Worm (Caenorhabditis elegans) whole organism, young adult: ENCODE data around the gene C14C10.1.

Source experiments
- B0035.1 ChIP-seq: sonication (generic microtip); optimal IDR thresholded peaks from 2 replicates; lab custom pipeline; 2016; ENCODE audit warnings: missing genetic modification characterization, mild to moderate bottlenecking, missing compliant biosample characterization, missing genotype, missing genetic modification reagents
- B0261.1 ChIP-seq: sonication (generic microtip); optimal IDR thresholded peaks from 2 replicates; lab custom pipeline; 2016; ENCODE audit warnings: mild to moderate bottlenecking, missing genetic modification characterization, moderate library complexity, missing compliant biosample characterization
- B0336.3 ChIP-seq: fragments of 200-800 bp; sonication (Bioruptor generic); IDR thresholded peaks from 2 replicates; pipeline ENCODE4 v1.3.6; 2022; ENCODE audit warnings: missing genetic modification characterization, missing compliant biosample characterization
- C06A6.2 ChIP-seq: fragments of 200-800 bp; sonication (Bioruptor generic); conservative IDR thresholded peaks from 2 replicates; pipeline ENCODE4 v1.3.6; 2022; ENCODE audit warnings: missing genetic modification characterization, missing compliant biosample characterization
- D2030.7 ChIP-seq: fragments of 200-800 bp; sonication (Bioruptor generic); IDR thresholded peaks from 2 replicates; pipeline ENCODE4 v1.3.6; 2022; ENCODE audit warnings: missing genetic modification reagents, missing genetic modification characterization, missing compliant biosample characterization
- F10E7.11 ChIP-seq: sonication (generic microtip); optimal IDR thresholded peaks from 2 replicates; lab custom pipeline; 2017; ENCODE audit warnings: mild to moderate bottlenecking, missing genetic modification characterization, moderate library complexity, missing compliant biosample characterization
- F22D6.2 ChIP-seq: sonication (generic microtip); optimal IDR thresholded peaks from 2 replicates; lab custom pipeline; 2016; ENCODE audit warnings: mild to moderate bottlenecking, missing genetic modification characterization, missing compliant biosample characterization
- F23B12.7 ChIP-seq: sonication (generic microtip); optimal IDR thresholded peaks from 2 replicates; lab custom pipeline; 2017; ENCODE audit warnings: missing genetic modification characterization, mild to moderate bottlenecking, missing compliant biosample characterization, antibody characterized with exemption, moderate library complexity; ENCODE audit not compliant: insufficient read depth
- F33H1.4 ChIP-seq: fragments of 200-800 bp; sonication (Bioruptor generic); IDR thresholded peaks from 2 replicates; pipeline ENCODE4 v1.3.6; 2022; ENCODE audit warnings: missing genetic modification reagents, missing genetic modification characterization, missing compliant biosample characterization
- F37B4.10 ChIP-seq: fragments of 200-800 bp; sonication (Bioruptor generic); IDR thresholded peaks from 2 replicates; pipeline ENCODE4 v1.3.6; 2022; ENCODE audit warnings: missing genetic modification characterization, missing compliant biosample characterization
- F39B2.1 ChIP-seq: fragments of 200-800 bp; sonication (Bioruptor generic); IDR thresholded peaks from 2 replicates; pipeline ENCODE4 v1.3.6; 2022; ENCODE audit warnings: missing genetic modification reagents, missing genetic modification characterization, missing compliant biosample characterization
- F57C9.4 ChIP-seq: sonication (generic microtip); optimal IDR thresholded peaks from 2 replicates; lab custom pipeline; 2017; ENCODE audit warnings: mild to moderate bottlenecking, missing genetic modification characterization, missing compliant biosample characterization
- K11D2.4 ChIP-seq: fragments of 200-800 bp; sonication (Bioruptor generic); IDR thresholded peaks from 2 replicates; pipeline ENCODE4 v1.3.6; 2022; ENCODE audit warnings: missing genetic modification reagents, missing genetic modification characterization, missing compliant biosample characterization
- T07F8.4 ChIP-seq: sonication (generic microtip); optimal IDR thresholded peaks from 2 replicates; lab custom pipeline; 2016; ENCODE audit warnings: mild to moderate bottlenecking, missing genetic modification characterization, moderate library complexity, missing compliant biosample characterization
- T26A5.8 ChIP-seq: sonication (generic microtip); optimal IDR thresholded peaks from 2 replicates; lab custom pipeline; 2016; ENCODE audit warnings: missing genetic modification characterization, missing compliant biosample characterization
- Y53F4B.3 ChIP-seq: fragments of 200-800 bp; sonication (Bioruptor generic); IDR thresholded peaks from 2 replicates; pipeline ENCODE4 v1.3.6; 2022; ENCODE audit warnings: missing genetic modification reagents, missing genetic modification characterization, missing compliant biosample characterization
- atf-7 ChIP-seq: sonication (generic microtip); optimal IDR thresholded peaks from 2 replicates; lab custom pipeline; 2017; ENCODE audit warnings: mild to moderate bottlenecking, missing genetic modification characterization, missing compliant biosample characterization
- attf-5 ChIP-seq: fragments of 200-800 bp; sonication (Bioruptor generic); optimal IDR thresholded peaks from 2 replicates; lab custom pipeline; 2018; ENCODE audit warnings: mild to moderate bottlenecking, missing genetic modification characterization, missing compliant biosample characterization
- cebp-1 ChIP-seq, 2 experiments: fragments of 200-800 bp in 1 of 2; sonication (Bioruptor generic) in 1 of 2; sonication (generic microtip) in 1 of 2; IDR thresholded peaks in 1 of 2; optimal IDR thresholded peaks in 1 of 2; 2 replicates each; pipeline versions ENCODE4 v1.3.6 to Lab custom; 2017 to 2022; ENCODE audit warnings: missing compliant biosample characterization in 2 of 2, missing genetic modification characterization in 2 of 2, mild to moderate bottlenecking in 1 of 2, missing genetic modification reagents in 1 of 2, moderate library complexity in 1 of 2
- cebp-2 ChIP-seq: fragments of 200-800 bp; sonication (Bioruptor generic); IDR thresholded peaks from 2 replicates; pipeline ENCODE4 v1.3.6; 2022; ENCODE audit warnings: missing genetic modification characterization, missing compliant biosample characterization
- ceh-58 ChIP-seq: fragments of 200-800 bp; sonication (Bioruptor generic); IDR thresholded peaks from 2 replicates; pipeline ENCODE4 v1.3.6; 2022; ENCODE audit warnings: missing genetic modification characterization, missing compliant biosample characterization
- chd-7 ChIP-seq: sonication (generic microtip); optimal IDR thresholded peaks from 2 replicates; lab custom pipeline; 2016; ENCODE audit warnings: mild to moderate bottlenecking, missing genetic modification characterization, moderate library complexity, missing compliant biosample characterization
- die-1 ChIP-seq: sonication (generic microtip); optimal IDR thresholded peaks from 2 replicates; lab custom pipeline; 2016; ENCODE audit warnings: missing genotype, mild to moderate bottlenecking, missing genetic modification characterization, missing compliant biosample characterization
- dpl-1 ChIP-seq: fragments of 150-350 bp; optimal IDR thresholded peaks from 2 replicates; lab custom pipeline; 2014; ENCODE audit warnings: missing biosample characterization, missing genetic modification reagents, missing genetic modification characterization
- egl-44 ChIP-seq: fragments of 200-800 bp; sonication (Bioruptor generic); IDR thresholded peaks from 2 replicates; pipeline ENCODE4 v1.3.6; 2022; ENCODE audit warnings: missing genetic modification reagents, missing genetic modification characterization, missing compliant biosample characterization
- ekl-4 ChIP-seq: fragments of 200-800 bp; sonication (Bioruptor generic); IDR thresholded peaks from 2 replicates; pipeline ENCODE4 v1.3.6; 2022; ENCODE audit warnings: missing genetic modification reagents, missing genetic modification characterization, missing compliant biosample characterization
- fkh-3 ChIP-seq: sonication (generic microtip); optimal IDR thresholded peaks from 2 replicates; lab custom pipeline; 2016; ENCODE audit warnings: mild to moderate bottlenecking, missing genetic modification characterization, missing compliant biosample characterization
- hmg-1.2 ChIP-seq: fragments of 200-800 bp; sonication (Bioruptor generic); IDR thresholded peaks from 2 replicates; pipeline ENCODE4 v1.3.6; 2022; ENCODE audit warnings: missing genetic modification reagents, missing genetic modification characterization, missing compliant biosample characterization
- hsf-1 ChIP-seq: fragments of 200-800 bp; sonication (Bioruptor generic); IDR thresholded peaks from 2 replicates; pipeline ENCODE4 v1.3.6; 2022; ENCODE audit warnings: missing genetic modification reagents, missing genetic modification characterization, missing compliant biosample characterization
- let-607 ChIP-seq, 2 experiments: fragments of 200-800 bp in 1 of 2; sonication (Bioruptor generic) in 1 of 2; sonication (generic microtip) in 1 of 2; optimal IDR thresholded peaks; 2 replicates each; lab custom pipeline; 2016 to 2018; ENCODE audit warnings: mild to moderate bottlenecking in 2 of 2, missing compliant biosample characterization in 2 of 2, missing genetic modification characterization in 2 of 2, moderate library complexity in 2 of 2, missing genotype in 1 of 2
- lin-35 ChIP-seq, 3 experiments: fragments of 150-350 bp in 2 of 3; sonication (generic microtip) in 1 of 3; optimal IDR thresholded peaks; 2 replicates each; lab custom pipeline; 2014 to 2018; ENCODE audit warnings: missing biosample characterization in 3 of 3, missing genetic modification characterization in 3 of 3, missing genetic modification reagents in 3 of 3
- lin-40 ChIP-seq: sonication (generic microtip); optimal IDR thresholded peaks from 2 replicates; lab custom pipeline; 2016; ENCODE audit warnings: missing genetic modification characterization, mild to moderate bottlenecking, missing compliant biosample characterization, missing genotype, missing genetic modification reagents
- lin-54 ChIP-seq: fragments of 200-800 bp; sonication (Bioruptor generic); optimal IDR thresholded peaks from 2 replicates; lab custom pipeline; 2018; ENCODE audit warnings: mild to moderate bottlenecking, missing genetic modification characterization, missing compliant biosample characterization
- madf-6 ChIP-seq: fragments of 200-800 bp; sonication (Bioruptor generic); IDR thresholded peaks from 2 replicates; pipeline ENCODE4 v1.3.6; 2022; ENCODE audit warnings: missing genetic modification reagents, missing genetic modification characterization, missing compliant biosample characterization
- mcd-1 ChIP-seq: fragments of 200-800 bp; sonication (Bioruptor generic); IDR thresholded peaks from 2 replicates; pipeline ENCODE4 v1.3.6; 2022; ENCODE audit warnings: missing genetic modification reagents, missing genetic modification characterization, missing compliant biosample characterization
- nhr-80 ChIP-seq: sonication (generic microtip); optimal IDR thresholded peaks from 2 replicates; lab custom pipeline; 2016; ENCODE audit warnings: missing genetic modification characterization, missing compliant biosample characterization
- pha-4 ChIP-seq: fragments of 150-350 bp; sonication (generic microtip); optimal IDR thresholded peaks from 2 replicates; lab custom pipeline; 2014; ENCODE audit warnings: missing biosample characterization, missing genetic modification reagents, missing genetic modification characterization
- rcor-1 ChIP-seq: fragments of 200-800 bp; sonication (Bioruptor generic); IDR thresholded peaks from 2 replicates; pipeline ENCODE4 v1.3.6; 2022; ENCODE audit warnings: missing genetic modification reagents, missing genetic modification characterization, missing compliant biosample characterization
- sdz-38 ChIP-seq: sonication (generic microtip); optimal IDR thresholded peaks from 2 replicates; lab custom pipeline; 2016; ENCODE audit warnings: missing genotype, missing genetic modification characterization, missing compliant biosample characterization
- snpc-4 ChIP-seq, 5 experiments: fragments of 150-350 bp in 1 of 5; sonication (generic microtip) in 4 of 5; optimal IDR thresholded peaks; 2 replicates each; lab custom pipeline; 2014 to 2018; ENCODE audit warnings: missing genetic modification characterization in 5 of 5, missing biosample characterization in 3 of 5, antibody characterized with exemption in 2 of 5, mild to moderate bottlenecking in 2 of 5, missing compliant biosample characterization in 2 of 5, missing genotype in 2 of 5, moderate library complexity in 2 of 5, missing genetic modification reagents in 1 of 5
- somi-1 ChIP-seq: fragments of 200-800 bp; sonication (Bioruptor generic); optimal IDR thresholded peaks from 2 replicates; lab custom pipeline; 2018; ENCODE audit warnings: mild to moderate bottlenecking, missing genetic modification characterization, missing compliant biosample characterization
- unc-130 ChIP-seq: sonication (generic microtip); optimal IDR thresholded peaks from 2 replicates; lab custom pipeline; 2016; ENCODE audit warnings: missing genetic modification reagents, missing genetic modification characterization, missing compliant biosample characterization
- ztf-22 ChIP-seq: fragments of 200-800 bp; sonication (Bioruptor generic); optimal IDR thresholded peaks from 2 replicates; lab custom pipeline; 2018; ENCODE audit warnings: mild to moderate bottlenecking, missing genetic modification characterization, moderate library complexity, missing compliant biosample characterization

Gene C14C10.1

ce11 chrV:12634746-12635145 lies 46.6 kb downstream of the C14C10.1 start:
- no peak for TF ChIP-seq let-607 (tag; optimal IDR thresholded peaks at IDR 0.05; lab: Kevin White, UChicago)
- no peak for TF ChIP-seq lin-35 (GFP tag; optimal IDR thresholded peaks at IDR 0.05; lab: Kevin White, UChicago)
- no peak for TF ChIP-seq B0336.3 (GFP tag; lab: Robert Waterston, UW)
- no peak for TF ChIP-seq die-1 (tag; lab: Kevin White, UChicago)
- TF ChIP-seq ztf-22 = no peak
- no peak for TF ChIP-seq ceh-58 (GFP tag; lab: Robert Waterston, UW)
- TF ChIP-seq, all 124 proteins: peak for 0

DNA sequence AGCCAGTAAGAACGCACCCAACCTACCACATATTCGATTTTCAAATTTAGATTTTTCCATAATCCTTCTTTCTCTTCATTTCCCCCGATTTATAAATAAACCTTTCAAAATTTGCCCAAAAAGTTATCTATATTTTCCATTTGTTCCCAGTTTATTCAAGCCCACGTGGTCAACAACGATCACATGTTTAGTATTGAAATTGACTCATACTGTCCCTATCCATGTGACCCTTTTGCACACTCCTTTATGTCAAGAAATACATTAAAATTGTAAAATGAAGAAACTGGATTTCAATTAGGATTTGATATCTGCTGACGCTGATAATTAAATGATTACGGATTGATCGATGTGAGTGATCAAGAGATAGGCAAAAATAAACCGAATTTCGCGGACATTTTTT lies 47.1 kb downstream of the C14C10.1 start:
- TF ChIP-seq egl-44 (GFP tag; lab: Robert Waterston, UW) (no peak), somi-1 (GFP tag; lab: Kevin White, UChicago) (peak; percentile 17), nhr-80 (peak; percentile 13), lin-54 (GFP tag; lab: Kevin White, UChicago) (no peak)

ce11 chrV:12636248-12636647 lies 48.1 kb downstream of the C14C10.1 start:
- TF ChIP-seq D2030.7 (no peak), sdz-38 (tag; lab: Kevin White, UChicago) (no peak), F57C9.4 (no peak), F39B2.1 (GFP tag; lab: Robert Waterston, UW) (no peak), T26A5.8 (tag; lab: Kevin White, UChicago) (no peak), B0261.1 (tag; lab: Kevin White, UChicago) (no peak), B0035.1 (tag; lab: Kevin White, UChicago) (no peak), F37B4.10 (GFP tag; lab: Robert Waterston, UW) (no peak), atf-7 (tag; lab: Kevin White, UChicago) (no peak), ceh-58 (GFP tag; lab: Robert Waterston, UW) (no peak), cebp-2 (GFP tag; lab: Robert Waterston, UW) (no peak), F10E7.11 (no peak), dpl-1 (GFP tag; lab: Kevin White, UChicago) (no peak), Y53F4B.3 (GFP tag; lab: Robert Waterston, UW) (no peak), C06A6.2 (GFP tag; lab: Robert Waterston, UW) (no peak), madf-6 (no peak)

- TF ChIP-seq ztf-22 (peak; percentile 73), unc-130 (GFP tag; lab: Kevin White, UChicago) (no peak), F23B12.7 (tag; lab: Kevin White, UChicago) (no peak), mcd-1 (GFP tag; lab: Robert Waterston, UW) (peak; percentile 43; the same call in 1 of the 2 replicates), pha-4 (peak; percentile 39), fkh-3 (tag; lab: Kevin White, UChicago) (no peak), ekl-4 (peak; percentile 46; the same call in 1 of the 2 replicates), K11D2.4 (GFP tag; lab: Robert Waterston, UW) (peak; percentile 39; the same call in 1 of the 2 replicates), F33H1.4 (GFP tag; lab: Robert Waterston, UW) (no peak), nhr-80 (peak; percentile 52), attf-5 (GFP tag; lab: Kevin White, UChicago) (peak; percentile 55), lin-40 (peak; percentile 67), rcor-1 (GFP tag; lab: Robert Waterston, UW) (0 out of 2 replicates have a peak, but pooled peaks have one; percentile 21), T07F8.4 (tag; lab: Kevin White, UChicago) (no peak), chd-7 (tag; lab: Kevin White, UChicago) (peak; percentile 68), cebp-1 (GFP tag; IDR thresholded peaks at IDR 0.05; lab: Robert Waterston, UW) (no peak), cebp-1 (tag; optimal IDR thresholded peaks at IDR 0.05; lab: Kevin White, UChicago) (peak; percentile 64), F22D6.2 (tag; lab: Kevin White, UChicago) (peak; percentile 82), snpc-4 (GFP tag; optimal IDR thresholded peaks at IDR 0.05; lab: Kevin White, UChicago) (no peak), snpc-4 (tag; optimal IDR thresholded peaks at IDR 0.05; lab: Kevin White, UChicago) (peak in 1 of 4 experiments; percentile 20), hmg-1.2 (GFP tag; lab: Robert Waterston, UW) (peak; percentile 50; the same call in 1 of the 2 replicates), hsf-1 (GFP tag; lab: Robert Waterston, UW) (peak; percentile 50; the same call in 1 of the 2 replicates), die-1 (tag; lab: Kevin White, UChicago) (peak; percentile 5), F10E7.11 (no peak)
Observed at ce11 chrV:12637238-12637690, 49.1 kb downstream of the C14C10.1 start, which contains the start of gene F56H9.2. TSS of gene F56H9.2 (plus strand) at chrV:12637663.
